Worm (Caenorhabditis elegans) whole organism, midembryonic: ENCODE results near the gene Y46G5A.39.
A peak's percentile ranks its signal among the peaks of the same experiment; 100 is the strongest.
"Not testable (repeated sequence)": the region's sequence is repeated elsewhere in the genome, so short reads cannot be mapped to it uniquely, and the experiment has no call there.

Experiments used
- T22C8.4 ChIP-seq: fragments of 200-800 bp; sonication (Bioruptor generic); IDR thresholded peaks from 2 replicates; pipeline ENCODE4 v1.3.6; 2022; ENCODE audit warnings: missing genetic modification characterization, missing compliant biosample characterization
- cog-1 ChIP-seq: sonication (generic microtip); optimal IDR thresholded peaks from 2 replicates; lab custom pipeline; 2016; ENCODE audit warnings: missing genetic modification characterization, missing compliant biosample characterization
- flt-1 ChIP-seq: fragments of 200-800 bp; sonication (Bioruptor generic); IDR thresholded peaks from 2 replicates; pipeline ENCODE4 v1.3.6; 2022; ENCODE audit warnings: missing genetic modification characterization, missing compliant biosample characterization
- klf-2 ChIP-seq: fragments of 200-800 bp; sonication (Bioruptor generic); conservative IDR thresholded peaks from 2 replicates; pipeline ENCODE4 v1.3.6; 2022; ENCODE audit warnings: missing genetic modification reagents, missing genetic modification characterization, missing compliant biosample characterization
- med-1 ChIP-seq: sonication (generic microtip); optimal IDR thresholded peaks from 2 replicates; lab custom pipeline; 2017; ENCODE audit warnings: missing genetic modification characterization, mild to moderate bottlenecking, missing compliant biosample characterization, antibody characterized with exemption, missing genetic modification reagents; ENCODE audit not compliant: insufficient read depth
- ref-1 ChIP-seq: fragments of 200-800 bp; sonication (Bioruptor generic); conservative IDR thresholded peaks from 2 replicates; pipeline ENCODE4 v1.3.6; 2022; ENCODE audit warnings: missing genetic modification reagents, missing genetic modification characterization, missing compliant biosample characterization
- tab-1 ChIP-seq: fragments of 200-800 bp; sonication (Bioruptor generic); IDR thresholded peaks from 2 replicates; pipeline ENCODE4 v1.3.6; 2022; ENCODE audit warnings: missing genetic modification characterization, missing compliant biosample characterization
- ztf-23 ChIP-seq: fragments of 200-800 bp; sonication (Bioruptor generic); IDR thresholded peaks from 2 replicates; pipeline ENCODE4 v1.3.6; 2022; ENCODE audit warnings: missing genetic modification reagents, missing genetic modification characterization, missing compliant biosample characterization
- ztf-29 ChIP-seq: fragments of 200-800 bp; sonication (Bioruptor generic); IDR thresholded peaks from 2 replicates; pipeline ENCODE4 v1.3.6; 2022; ENCODE audit warnings: missing genetic modification reagents, missing genetic modification characterization, missing compliant biosample characterization

Gene Y46G5A.39

ce11 chrII:12753725-12754124 lies at the start of gene Y46G5A.39:
TSS of gene Y46G5A.39 (minus strand) at chrII:12753825.
- not testable (repeated sequence) for TF ChIP-seq ztf-23; ztf-29; med-1 (GFP tag; lab: Kevin White, UChicago)

DNA sequence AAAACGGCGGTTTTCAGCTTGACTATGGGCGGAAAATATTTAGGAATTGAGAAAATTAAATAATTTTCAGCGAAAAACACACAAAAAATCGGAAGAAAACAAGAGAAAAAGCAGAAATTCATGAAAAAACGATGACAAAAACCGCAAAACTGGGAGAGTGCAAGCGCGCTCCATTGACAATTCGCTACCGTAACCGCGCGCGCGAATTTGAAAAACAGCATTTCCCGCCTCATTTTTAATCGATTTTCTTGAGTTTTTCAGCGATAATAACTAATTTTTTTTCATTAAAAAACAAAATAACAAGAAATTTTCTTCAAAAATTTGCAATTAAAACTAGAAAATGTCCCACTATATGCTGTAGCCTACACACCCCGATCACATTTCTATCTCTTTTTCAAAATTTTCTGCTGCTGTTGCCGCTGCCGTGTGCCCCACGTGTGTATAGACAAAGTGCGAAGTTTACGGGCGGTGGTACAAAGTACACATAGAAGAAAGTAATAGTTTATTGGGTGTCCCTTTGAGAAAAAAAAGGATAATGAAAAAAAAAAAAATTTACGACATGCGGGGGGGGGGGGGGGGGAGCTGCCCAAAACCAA lies 46.4 kb upstream of the Y46G5A.39 start:
- TF ChIP-seq klf-2 (GFP tag; lab: Robert Waterston, UW) = no peak
- no peak for TF ChIP-seq ref-1 (GFP tag; lab: Robert Waterston, UW)
- TF ChIP-seq cog-1 = no peak
- TF ChIP-seq flt-1 (GFP tag; lab: Robert Waterston, UW) = no peak
- TF ChIP-seq T22C8.4 (GFP tag; lab: Robert Waterston, UW) = no peak
- TF ChIP-seq med-1 (GFP tag; lab: Kevin White, UChicago) = no peak
- TF ChIP-seq tab-1 (GFP tag; lab: Robert Waterston, UW) = no peak
- TF ChIP-seq ztf-23 = no peak
- TF ChIP-seq ztf-29 = no peak

ce11 chrII:12799364-12799763 lies 45.7 kb upstream of the Y46G5A.39 start:
- TF ChIP-seq ref-1 (GFP tag; lab: Robert Waterston, UW) = no peak
- no peak for TF ChIP-seq med-1 (GFP tag; lab: Kevin White, UChicago)
- no peak for TF ChIP-seq T22C8.4 (GFP tag; lab: Robert Waterston, UW)
- no peak for TF ChIP-seq cog-1
- TF ChIP-seq tab-1 (GFP tag; lab: Robert Waterston, UW) = no peak
- TF ChIP-seq ztf-29 = no peak
- 0 out of 2 replicates have a peak, but pooled peaks have one; percentile 8 for TF ChIP-seq ztf-23
- TF ChIP-seq flt-1 (GFP tag; lab: Robert Waterston, UW) = peak; percentile 25; the same call in 1 of the 2 replicates
- no peak for TF ChIP-seq klf-2 (GFP tag; lab: Robert Waterston, UW)

ce11 chrII:12798814-12799213 lies 45.2 kb upstream of the Y46G5A.39 start:
- no peak for TF ChIP-seq ref-1 (GFP tag; lab: Robert Waterston, UW)
- TF ChIP-seq cog-1 = peak; percentile 54
- TF ChIP-seq flt-1 (GFP tag; lab: Robert Waterston, UW) = peak; percentile 64

ce11 chrII:12797211-12797794 lies 43.7 kb upstream of the Y46G5A.39 start:
- TF ChIP-seq ref-1 (GFP tag; lab: Robert Waterston, UW) (no peak), ztf-29 (no peak), med-1 (GFP tag; lab: Kevin White, UChicago) (no peak), tab-1 (GFP tag; lab: Robert Waterston, UW) (no peak), flt-1 (GFP tag; lab: Robert Waterston, UW) (no peak), T22C8.4 (GFP tag; lab: Robert Waterston, UW) (no peak), klf-2 (GFP tag; lab: Robert Waterston, UW) (no peak), cog-1 (no peak), ztf-23 (no peak)

ce11 chrII:12796040-12796502 lies 42.4 kb upstream of the Y46G5A.39 start, which contains the start of gene cpt-1:
TSS of gene cpt-1 (minus strand) at chrII:12796452.
- TF ChIP-seq med-1 (GFP tag; lab: Kevin White, UChicago) = no peak
- no peak for TF ChIP-seq tab-1 (GFP tag; lab: Robert Waterston, UW)
- no peak for TF ChIP-seq ztf-23
- TF ChIP-seq T22C8.4 (GFP tag; lab: Robert Waterston, UW) = no peak
- TF ChIP-seq cog-1 = no peak
- TF ChIP-seq ztf-29 = no peak
- no peak for TF ChIP-seq ref-1 (GFP tag; lab: Robert Waterston, UW)
- TF ChIP-seq flt-1 (GFP tag; lab: Robert Waterston, UW) = no peak
- TF ChIP-seq klf-2 (GFP tag; lab: Robert Waterston, UW) = no peak

DNA sequence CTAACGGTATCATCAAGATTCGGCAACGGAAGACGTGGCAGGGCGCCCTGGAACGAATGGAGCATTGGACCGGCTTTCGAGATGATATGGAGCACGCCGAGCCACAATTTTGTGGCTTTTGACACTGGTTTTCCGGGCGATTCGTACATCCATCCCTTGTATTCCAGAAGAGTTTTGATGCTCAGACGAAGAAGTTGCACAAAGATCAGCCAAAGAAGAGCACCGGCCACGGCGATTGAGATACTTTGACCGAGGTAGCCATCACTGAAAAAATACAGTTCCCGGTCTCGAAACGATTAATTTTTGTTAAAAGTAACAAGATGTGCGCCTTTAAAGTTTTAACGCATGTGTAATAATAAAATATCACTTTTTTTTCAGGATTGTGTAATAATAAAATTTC lies 41.6 kb upstream of the Y46G5A.39 start:
- TF ChIP-seq ztf-29 (no peak), flt-1 (GFP tag; lab: Robert Waterston, UW) (no peak), ref-1 (GFP tag; lab: Robert Waterston, UW) (no peak), T22C8.4 (GFP tag; lab: Robert Waterston, UW) (no peak), klf-2 (GFP tag; lab: Robert Waterston, UW) (no peak), tab-1 (GFP tag; lab: Robert Waterston, UW) (no peak), med-1 (GFP tag; lab: Kevin White, UChicago) (no peak), ztf-23 (no peak), cog-1 (no peak)

DNA sequence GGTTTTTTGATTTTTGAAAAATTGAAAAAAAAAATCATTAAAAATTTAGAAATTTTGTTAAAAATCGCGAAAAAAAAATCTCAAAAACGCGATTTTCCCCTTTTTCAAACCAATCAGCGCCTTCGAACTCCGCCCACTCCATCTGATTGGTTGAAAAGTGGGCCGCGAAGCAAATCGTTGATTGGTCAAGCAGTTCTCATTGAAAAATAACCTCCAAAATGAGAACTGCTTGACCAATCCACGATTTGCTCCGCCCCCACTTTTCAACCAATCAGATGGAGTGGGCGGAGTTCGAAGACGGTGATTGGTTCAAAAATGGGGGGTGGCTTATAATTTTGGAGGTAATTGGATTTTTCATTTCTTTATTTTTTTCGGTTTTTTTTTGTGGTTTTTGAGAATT lies 36.8 kb upstream of the Y46G5A.39 start:
- TF ChIP-seq T22C8.4 (GFP tag; lab: Robert Waterston, UW) (0 out of 2 replicates have a peak, but pooled peaks have one; percentile 12), ztf-29 (no peak)

DNA sequence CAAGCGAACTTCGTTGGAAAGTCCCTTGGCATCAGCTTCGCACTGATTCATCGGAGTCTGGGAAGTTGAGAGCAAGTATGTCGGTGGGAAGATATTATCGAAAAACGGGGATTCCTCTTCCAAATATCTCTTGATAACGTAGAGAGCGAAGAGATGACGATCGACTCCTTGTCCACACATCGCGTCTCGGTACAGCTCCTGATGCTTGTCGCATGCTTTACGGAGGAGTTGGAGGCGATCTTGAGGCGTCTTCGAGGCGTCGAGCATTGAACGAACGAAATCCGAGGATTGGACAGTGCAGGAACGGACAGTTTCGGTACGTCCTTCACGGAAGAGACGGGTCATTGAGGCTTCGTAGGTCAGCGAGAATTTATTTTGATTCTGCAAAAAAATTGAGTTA lies 35.9 kb upstream of the Y46G5A.39 start:
- TF ChIP-seq klf-2 (GFP tag; lab: Robert Waterston, UW) = no peak
- TF ChIP-seq ztf-29 = no peak
- TF ChIP-seq flt-1 (GFP tag; lab: Robert Waterston, UW) = no peak
- no peak for TF ChIP-seq ztf-23
- TF ChIP-seq med-1 (GFP tag; lab: Kevin White, UChicago) = no peak
- no peak for TF ChIP-seq tab-1 (GFP tag; lab: Robert Waterston, UW)
- TF ChIP-seq cog-1 = no peak
- TF ChIP-seq ref-1 (GFP tag; lab: Robert Waterston, UW) = no peak
- TF ChIP-seq T22C8.4 (GFP tag; lab: Robert Waterston, UW) = no peak

- no peak for TF ChIP-seq T22C8.4 (GFP tag; lab: Robert Waterston, UW)
- 0 out of 2 replicates have a peak, but pooled peaks have one; percentile 34 for TF ChIP-seq tab-1 (GFP tag; lab: Robert Waterston, UW)
- no peak for TF ChIP-seq med-1 (GFP tag; lab: Kevin White, UChicago)
- no peak for TF ChIP-seq cog-1
- TF ChIP-seq ztf-29 = no peak
- no peak for TF ChIP-seq ref-1 (GFP tag; lab: Robert Waterston, UW)
These were observed 34.2 kb upstream of the Y46G5A.39 start, which contains the start of gene alkb-7 for ce11 chrII:12787831-12788248. TSS of gene alkb-7 (minus strand) at chrII:12788153.
